Worm (Caenorhabditis elegans): ENCODE data around the gene ztf-1.

- no peak for TF ChIP-seq ztf-29 (GFP tag; IDR thresholded peaks at IDR 0.05)
- no peak for TF ChIP-seq T22C8.4 (GFP tag; IDR thresholded peaks at IDR 0.05)
- TF ChIP-seq flt-1 (GFP tag; IDR thresholded peaks at IDR 0.05): no peak
- TF ChIP-seq med-1 (GFP tag; optimal IDR thresholded peaks at IDR 0.05; ENCODE audit: insufficient read depth): no peak
- no peak for TF ChIP-seq ztf-23 (GFP tag; IDR thresholded peaks at IDR 0.05)
- TF ChIP-seq klf-2 (GFP tag; conservative IDR thresholded peaks at IDR 0.05): no peak
- no peak for TF ChIP-seq cog-1 (tag; optimal IDR thresholded peaks at IDR 0.05)
- no peak for TF ChIP-seq ref-1 (GFP tag; conservative IDR thresholded peaks at IDR 0.05)
- TF ChIP-seq tab-1 (GFP tag; IDR thresholded peaks at IDR 0.05): no peak
Measured at ce11 chrIII:8762016-8762415, 30.1 kb downstream of the ztf-1 start.
